Worm (Caenorhabditis elegans) whole organism, midembryonic: ENCODE measurements around the gene srw-117.
"Not testable (repeated sequence)": the region's sequence is repeated elsewhere in the genome, so short reads cannot be mapped to it uniquely, and the experiment has no call there.

Experiments
- T22C8.4 ChIP-seq: fragments of 200-800 bp; sonication (Bioruptor generic); IDR thresholded peaks from 2 replicates; pipeline ENCODE4 v1.3.6; 2022; ENCODE audit warnings: missing genetic modification characterization, missing compliant biosample characterization
- cog-1 ChIP-seq: sonication (generic microtip); optimal IDR thresholded peaks from 2 replicates; lab custom pipeline; 2016; ENCODE audit warnings: missing genetic modification characterization, missing compliant biosample characterization
- flt-1 ChIP-seq: fragments of 200-800 bp; sonication (Bioruptor generic); IDR thresholded peaks from 2 replicates; pipeline ENCODE4 v1.3.6; 2022; ENCODE audit warnings: missing genetic modification characterization, missing compliant biosample characterization
- klf-2 ChIP-seq: fragments of 200-800 bp; sonication (Bioruptor generic); conservative IDR thresholded peaks from 2 replicates; pipeline ENCODE4 v1.3.6; 2022; ENCODE audit warnings: missing genetic modification reagents, missing genetic modification characterization, missing compliant biosample characterization
- ref-1 ChIP-seq: fragments of 200-800 bp; sonication (Bioruptor generic); conservative IDR thresholded peaks from 2 replicates; pipeline ENCODE4 v1.3.6; 2022; ENCODE audit warnings: missing genetic modification reagents, missing genetic modification characterization, missing compliant biosample characterization
- tab-1 ChIP-seq: fragments of 200-800 bp; sonication (Bioruptor generic); IDR thresholded peaks from 2 replicates; pipeline ENCODE4 v1.3.6; 2022; ENCODE audit warnings: missing genetic modification characterization, missing compliant biosample characterization
- ztf-23 ChIP-seq: fragments of 200-800 bp; sonication (Bioruptor generic); IDR thresholded peaks from 2 replicates; pipeline ENCODE4 v1.3.6; 2022; ENCODE audit warnings: missing genetic modification reagents, missing genetic modification characterization, missing compliant biosample characterization
- ztf-29 ChIP-seq: fragments of 200-800 bp; sonication (Bioruptor generic); IDR thresholded peaks from 2 replicates; pipeline ENCODE4 v1.3.6; 2022; ENCODE audit warnings: missing genetic modification reagents, missing genetic modification characterization, missing compliant biosample characterization

- TF ChIP-seq ref-1; flt-1; ztf-23 (GFP tag; lab: Robert Waterston, UW); ztf-29; T22C8.4; klf-2 (GFP tag; lab: Robert Waterston, UW); cog-1 (tag; lab: Kevin White, UChicago); tab-1 (GFP tag; lab: Robert Waterston, UW): not testable (repeated sequence)
These were observed 8.0 kb downstream of the srw-117 start, which contains the start of gene srw-123 for ce11 chrV:2975285-2975684.
